Fruit fly (Drosophila melanogaster): Measurements from ENCODE around the gene CG31787.

The CG31787 gene

dm6 chr2L:18312309-18312708 is 26.8 kb upstream of the CG31787 start (continued):
- TF ChIP-seq CG2678 (tag; optimal IDR thresholded peaks at IDR 0.05) (peak; percentile 62), CG14667 (GFP tag; IDR thresholded peaks at IDR 0.05) (no peak), wor (GFP tag; IDR thresholded peaks at IDR 0.05) (no peak), shn (GFP tag; optimal IDR thresholded peaks at IDR 0.05) (peak; percentile 10), psq (GFP tag; optimal IDR thresholded peaks at IDR 0.05) (no peak), CG14860 (GFP tag; IDR thresholded peaks at IDR 0.05; ENCODE audit: partially characterized antibody) (no peak), CG17359 (tag; optimal IDR thresholded peaks at IDR 0.05) (peak; percentile 52), Pdp1 (GFP tag; optimal IDR thresholded peaks at IDR 0.05) (peak; percentile 11 to 94), CG10267 (tag; optimal IDR thresholded peaks at IDR 0.05) (peak; percentile 44), CG17829 (tag; optimal IDR thresholded peaks at IDR 0.05) (peak; percentile 59), Dad (GFP tag; optimal IDR thresholded peaks at IDR 0.05) (no peak), tin (GFP tag; optimal IDR thresholded peaks at IDR 0.05) (peak; percentile 44), Six4 (GFP tag; optimal IDR thresholded peaks at IDR 0.05) (peak; percentile 1), CG18619 (GFP tag; optimal IDR thresholded peaks at IDR 0.05) (peak; percentile 33), CG31441 (GFP tag; IDR thresholded peaks at IDR 0.05) (peak; percentile 73; the same call in 1 of the 2 replicates), CG8388 (GFP tag; optimal IDR thresholded peaks at IDR 0.05) (peak; percentile 73), CG10959 (GFP tag; IDR thresholded peaks at IDR 0.05) (0 out of 2 replicates have a peak, but pooled peaks have one; percentile 11), CG12155 (GFP tag; optimal IDR thresholded peaks at IDR 0.05) (no peak), unpg (GFP tag; optimal IDR thresholded peaks at IDR 0.05) (peak; percentile 67), cato (GFP tag; optimal IDR thresholded peaks at IDR 0.05; ENCODE audit: borderline replicate concordance) (peak; percentile 39), CG1603 (tag; optimal IDR thresholded peaks at IDR 0.05) (peak; percentile 44), hb (GFP tag; IDR thresholded peaks at IDR 0.05; ENCODE audit: partially characterized antibody) (no peak), CG7963 (GFP tag; IDR thresholded peaks at IDR 0.05; ENCODE audit: partially characterized antibody) (no peak), nau (GFP tag; optimal IDR thresholded peaks at IDR 0.05) (peak; percentile 17), CG2875 (GFP tag; optimal IDR thresholded peaks at IDR 0.05) (peak; percentile 67), az2 (GFP tag; optimal IDR thresholded peaks at IDR 0.05) (peak; percentile 51), tap (tag; optimal IDR thresholded peaks at IDR 0.05) (peak; percentile 54), chif (GFP tag; optimal IDR thresholded peaks at IDR 0.05) (peak; percentile 5 to 58), insv (GFP tag; optimal IDR thresholded peaks at IDR 0.05) (no peak), corto (GFP tag; optimal IDR thresholded peaks at IDR 0.05) (peak; percentile 75), stwl (tag; optimal IDR thresholded peaks at IDR 0.05) (no peak), CG5953 (GFP tag; IDR thresholded peaks at IDR 0.05) (no peak), CG11504 (tag; optimal IDR thresholded peaks at IDR 0.05) (no peak), CG18476 (GFP tag; optimal IDR thresholded peaks at IDR 0.05) (peak; percentile 34), twi (tag; optimal IDR thresholded peaks at IDR 0.05) (peak; percentile 21), rib (GFP tag; IDR thresholded peaks at IDR 0.05) (no peak), jumu (GFP tag; optimal IDR thresholded peaks at IDR 0.05) (peak; percentile 3), lola (GFP tag; optimal IDR thresholded peaks at IDR 0.05) (peak in 1 of 3 experiments; percentile 84), nom (GFP tag; optimal IDR thresholded peaks at IDR 0.05) (peak; percentile 60), bowl (GFP tag; IDR thresholded peaks at IDR 0.05) (no peak), otp (GFP tag; IDR thresholded peaks at IDR 0.05) (no peak), Lpt (GFP tag; optimal IDR thresholded peaks at IDR 0.05) (no peak), CG1529 (GFP tag; optimal IDR thresholded peaks at IDR 0.05) (peak; percentile 17), Dek (tag; optimal IDR thresholded peaks at IDR 0.05) (no peak), dmrt99B (tag; optimal IDR thresholded peaks at IDR 0.05) (peak; percentile 74), CG12071 (GFP tag; optimal IDR thresholded peaks at IDR 0.05) (no peak), HmgD (GFP tag; optimal IDR thresholded peaks at IDR 0.05) (no peak), aop (GFP tag; IDR thresholded peaks at IDR 0.05) (no peak), pros (GFP tag; optimal IDR thresholded peaks at IDR 0.05) (no peak), CG9215 (GFP tag; IDR thresholded peaks at IDR 0.05) (no peak)

Measured in whole organism, embryonic.